Fruit fly (Drosophila melanogaster) whole organism, embryonic: ENCODE measurements around the gene CG31855.

Experiments
- Abd-B ChIP-seq: fragments of 200-800 bp; sonication (Bioruptor generic); optimal IDR thresholded peaks from 2 replicates; lab custom pipeline; 2018; ENCODE audit warnings: missing biosample characterization, mild to moderate bottlenecking, missing genetic modification characterization, moderate library complexity
- Adf1 ChIP-seq: fragments of 200-800 bp; sonication (Bioruptor generic); IDR thresholded peaks from 2 replicates; pipeline ENCODE4 v1.3.6; 2022; ENCODE audit warnings: missing biosample characterization, missing genetic modification characterization
- Awh ChIP-seq: fragments of 200-800 bp; sonication (Bioruptor generic); IDR thresholded peaks from 2 replicates; pipeline ENCODE4, ENCODE4 v1.3.6; 2022; ENCODE audit warnings: missing biosample characterization, missing genetic modification characterization
- B-H2 ChIP-seq: fragments of 200-800 bp; sonication (Bioruptor generic); optimal IDR thresholded peaks from 2 replicates; lab custom pipeline; 2018; ENCODE audit warnings: missing biosample characterization, mild to moderate bottlenecking, missing genetic modification characterization
- C15 ChIP-seq: fragments of 200-800 bp; sonication (Bioruptor generic); IDR thresholded peaks from 3 replicates; pipeline ENCODE4 v1.3.6; 2022; ENCODE audit warnings: missing biosample characterization, missing genetic modification characterization
- CG10209 ChIP-seq: fragments of 200-800 bp; sonication (Bioruptor generic); optimal IDR thresholded peaks from 3 replicates; lab custom pipeline; 2017; ENCODE audit warnings: missing biosample characterization, mild to moderate bottlenecking, missing genetic modification characterization, missing genetic modification reagents
- CG11560 ChIP-seq: fragments of 200-800 bp; sonication (Bioruptor generic); IDR thresholded peaks from 3 replicates; pipeline ENCODE4 v1.3.6; 2022; ENCODE audit warnings: missing biosample characterization, missing genetic modification characterization
- CG12744 ChIP-seq: fragments of 200-800 bp; sonication (Bioruptor generic); optimal IDR thresholded peaks from 2 replicates; lab custom pipeline; 2016; ENCODE audit warnings: missing biosample characterization, missing genetic modification characterization
- CG13296 ChIP-seq: fragments of 200-800 bp; sonication (Bioruptor generic); optimal IDR thresholded peaks from 3 replicates; lab custom pipeline; 2018; ENCODE audit warnings: missing biosample characterization, mild to moderate bottlenecking, missing genetic modification characterization
- CG14441 ChIP-seq: fragments of 200-800 bp; sonication (Bioruptor generic); IDR thresholded peaks from 2 replicates; pipeline ENCODE4 v1.3.6; 2022; ENCODE audit warnings: missing biosample characterization, missing genetic modification characterization
- CG14667 ChIP-seq: fragments of 200-800 bp; sonication (Bioruptor generic); IDR thresholded peaks from 2 replicates; pipeline ENCODE4 v1.3.6; 2022; ENCODE audit warnings: missing biosample characterization, missing genetic modification characterization
- CG15479 ChIP-seq: fragments of 200-800 bp; sonication (Bioruptor generic); optimal IDR thresholded peaks from 3 replicates; lab custom pipeline; 2019; ENCODE audit warnings: missing biosample characterization, mild to moderate bottlenecking, missing genetic modification characterization, moderate library complexity
- CG16815 ChIP-seq: fragments of 200-800 bp; sonication (Bioruptor generic); optimal IDR thresholded peaks from 3 replicates; lab custom pipeline; 2017; ENCODE audit warnings: missing biosample characterization, mild to moderate bottlenecking, missing genetic modification characterization
- CG17385 ChIP-seq: fragments of 200-800 bp; sonication (Bioruptor generic); optimal IDR thresholded peaks from 3 replicates; lab custom pipeline; 2018; ENCODE audit warnings: missing biosample characterization, mild to moderate bottlenecking, missing genetic modification characterization
- CG2120 ChIP-seq: fragments of 200-800 bp; sonication (Bioruptor generic); optimal IDR thresholded peaks from 3 replicates; lab custom pipeline; 2016; ENCODE audit warnings: missing biosample characterization, missing genetic modification characterization
- CG4282 ChIP-seq: fragments of 200-800 bp; sonication (Bioruptor generic); optimal IDR thresholded peaks from 2 replicates; lab custom pipeline; 2016; ENCODE audit warnings: missing biosample characterization, missing genetic modification characterization
- CG4424 ChIP-seq: fragments of 200-800 bp; sonication (Bioruptor generic); optimal IDR thresholded peaks from 3 replicates; lab custom pipeline; 2016; ENCODE audit warnings: missing biosample characterization, missing genetic modification characterization
- CG5180 ChIP-seq: fragments of 200-800 bp; sonication (Bioruptor generic); optimal IDR thresholded peaks from 3 replicates; lab custom pipeline; 2017; ENCODE audit warnings: missing biosample characterization, missing genetic modification characterization, mild to moderate bottlenecking, moderate library complexity, missing genetic modification reagents
- CG6689 ChIP-seq: fragments of 200-800 bp; sonication (Bioruptor generic); IDR thresholded peaks from 2 replicates; pipeline ENCODE4 v1.3.6; 2022; ENCODE audit warnings: missing biosample characterization, missing genetic modification characterization
- CG7987 ChIP-seq: fragments of 200-800 bp; sonication (Bioruptor generic); optimal IDR thresholded peaks from 2 replicates; lab custom pipeline; 2018; ENCODE audit warnings: missing biosample characterization, mild to moderate bottlenecking, missing genetic modification characterization, moderate library complexity
- CG8290 ChIP-seq, 3 experiments: fragments of 200-800 bp; sonication (Bioruptor generic); optimal IDR thresholded peaks; 2 replicates each; lab custom pipeline; 2016 to 2019; ENCODE audit warnings: missing biosample characterization in 3 of 3, missing genetic modification characterization in 3 of 3, mild to moderate bottlenecking in 2 of 3, moderate library complexity in 1 of 3
- CG8765 ChIP-seq: fragments of 200-800 bp; sonication (Bioruptor generic); IDR thresholded peaks from 2 replicates; pipeline ENCODE4 v1.3.6; 2022; ENCODE audit warnings: missing biosample characterization, missing genetic modification characterization
- GATAe ChIP-seq: fragments of 200-800 bp; sonication (Bioruptor generic); conservative IDR thresholded peaks from 2 replicates; pipeline ENCODE4 v1.3.6; 2022; ENCODE audit warnings: missing biosample characterization, missing genetic modification characterization
- Gsc ChIP-seq: fragments of 200-800 bp; sonication (Bioruptor generic); IDR thresholded peaks from 2 replicates; pipeline ENCODE4 v1.3.6; 2022; ENCODE audit warnings: missing biosample characterization, missing genetic modification characterization
- Gug ChIP-seq: fragments of 200-800 bp; sonication (Bioruptor generic); IDR thresholded peaks from 4 replicates; pipeline ENCODE4 v1.3.6; 2022; ENCODE audit warnings: missing biosample characterization, missing genetic modification characterization
- Hand ChIP-seq: fragments of 200-800 bp; sonication (Bioruptor generic); optimal IDR thresholded peaks from 2 replicates; lab custom pipeline; 2017; ENCODE audit warnings: mild to moderate bottlenecking, missing biosample characterization, missing genetic modification reagents, missing genetic modification characterization
- Mes4 ChIP-seq: fragments of 200-800 bp; sonication (Bioruptor generic); optimal IDR thresholded peaks from 2 replicates; lab custom pipeline; 2016; ENCODE audit warnings: missing biosample characterization, missing genetic modification characterization
- NFAT ChIP-seq: fragments of 200-800 bp; sonication (Bioruptor generic); IDR thresholded peaks from 2 replicates; pipeline ENCODE4 v1.3.6; 2022; ENCODE audit warnings: missing biosample characterization, missing genetic modification characterization
- Optix ChIP-seq: fragments of 200-800 bp; sonication (Bioruptor generic); IDR thresholded peaks from 3 replicates; pipeline ENCODE4 v1.3.6; 2022; ENCODE audit warnings: missing biosample characterization, missing genetic modification characterization
- bowl ChIP-seq: fragments of 200-800 bp; sonication (Bioruptor generic); IDR thresholded peaks from 2 replicates; pipeline ENCODE4 v1.3.6; 2022; ENCODE audit warnings: missing biosample characterization, missing genetic modification characterization
- br ChIP-seq: fragments of >200 bp; optimal IDR thresholded peaks from 2 replicates; lab custom pipeline; 2017
- cg ChIP-seq: fragments of 200-800 bp; sonication (Bioruptor generic); optimal IDR thresholded peaks from 3 replicates; lab custom pipeline; 2019; ENCODE audit warnings: missing biosample characterization, mild to moderate bottlenecking, missing genetic modification characterization, moderate library complexity
- chinmo ChIP-seq: fragments of 200-800 bp; sonication (Bioruptor generic); IDR thresholded peaks from 4 replicates; pipeline ENCODE4 v1.3.6; 2022; ENCODE audit warnings: missing biosample characterization, missing genetic modification characterization; ENCODE audit not compliant: partially characterized antibody
- dpn ChIP-seq, 2 experiments: fragments of 200-800 bp; sonication (Bioruptor generic); optimal IDR thresholded peaks; 3 replicates each; lab custom pipeline; 2016; ENCODE audit warnings: missing biosample characterization in 2 of 2, missing genetic modification characterization in 2 of 2
- emc ChIP-seq: fragments of 200-800 bp; sonication (Bioruptor generic); optimal IDR thresholded peaks from 2 replicates; lab custom pipeline; 2016; ENCODE audit warnings: missing biosample characterization, missing genetic modification characterization
- fd3F ChIP-seq: fragments of 200-800 bp; sonication (Bioruptor generic); optimal IDR thresholded peaks from 2 replicates; lab custom pipeline; 2018; ENCODE audit warnings: missing biosample characterization, mild to moderate bottlenecking, missing genetic modification characterization, moderate library complexity
- fu2 ChIP-seq: fragments of 200-800 bp; sonication (Bioruptor generic); optimal IDR thresholded peaks from 2 replicates; lab custom pipeline; 2016; ENCODE audit warnings: missing biosample characterization, missing genetic modification characterization
- grau ChIP-seq: fragments of 200-800 bp; optimal IDR thresholded peaks from 3 replicates; lab custom pipeline; 2019; ENCODE audit warnings: missing biosample characterization, mild to moderate bottlenecking, missing genetic modification characterization, moderate library complexity
- hbn ChIP-seq: fragments of 200-800 bp; sonication (Bioruptor generic); IDR thresholded peaks from 2 replicates; pipeline ENCODE4 v1.3.6; 2022; ENCODE audit warnings: missing biosample characterization, missing genetic modification characterization; ENCODE audit not compliant: partially characterized antibody
- pan ChIP-seq, 4 experiments: fragments of >200 bp in 3 of 4; fragments of 200-800 bp in 1 of 4; sonication (Bioruptor generic) in 1 of 4; optimal IDR thresholded peaks in 3 of 4; IDR thresholded peaks in 1 of 4; 2 replicates each; pipeline versions ENCODE4 v1.3.6 to Lab custom; 2017 to 2022; ENCODE audit warnings: missing biosample characterization in 2 of 4, missing genetic modification characterization in 2 of 4, mixed read lengths in 1 of 4
- phol ChIP-seq: fragments of 200-800 bp; sonication (Bioruptor generic); optimal IDR thresholded peaks from 3 replicates; lab custom pipeline; 2018; ENCODE audit warnings: missing biosample characterization, mild to moderate bottlenecking, missing genetic modification characterization, moderate library complexity
- psq ChIP-seq: fragments of 200-800 bp; sonication (Bioruptor generic); optimal IDR thresholded peaks from 2 replicates; lab custom pipeline; 2017; ENCODE audit warnings: missing biosample characterization, missing genetic modification characterization
- sens-2 ChIP-seq: fragments of 200-800 bp; sonication (Bioruptor generic); IDR thresholded peaks from 2 replicates; pipeline ENCODE4 v1.3.6; 2022; ENCODE audit warnings: missing biosample characterization, missing genetic modification characterization
- shn ChIP-seq: fragments of 200-800 bp; sonication (Bioruptor generic); optimal IDR thresholded peaks from 3 replicates; lab custom pipeline; 2016; ENCODE audit warnings: missing biosample characterization, missing genetic modification characterization
- slp2 ChIP-seq: fragments of 200-800 bp; sonication (Bioruptor generic); optimal IDR thresholded peaks from 2 replicates; lab custom pipeline; 2016; ENCODE audit warnings: missing biosample characterization, missing genetic modification characterization
- so ChIP-seq: fragments of 200-800 bp; sonication (Bioruptor generic); IDR thresholded peaks from 3 replicates; pipeline ENCODE4 v1.3.6; 2022; ENCODE audit warnings: missing biosample characterization, missing genetic modification characterization
- sqz ChIP-seq: fragments of 200-800 bp; sonication (Bioruptor generic); optimal IDR thresholded peaks from 3 replicates; lab custom pipeline; 2018; ENCODE audit warnings: missing biosample characterization, mild to moderate bottlenecking, missing genetic modification characterization
- unc-4 ChIP-seq: fragments of 200-800 bp; sonication (Bioruptor generic); IDR thresholded peaks from 2 replicates; pipeline ENCODE4 v1.3.6; 2022; ENCODE audit warnings: missing biosample characterization, missing genetic modification characterization; ENCODE audit not compliant: partially characterized antibody
- vfl ChIP-seq: fragments of 200-800 bp; sonication (Bioruptor generic); optimal IDR thresholded peaks from 2 replicates; lab custom pipeline; 2016; ENCODE audit warnings: missing biosample characterization, missing genetic modification characterization
- zen2 ChIP-seq: fragments of 200-800 bp; sonication (Bioruptor generic); IDR thresholded peaks from 3 replicates; pipeline ENCODE4 v1.3.6; 2022; ENCODE audit warnings: missing biosample characterization, missing genetic modification characterization; ENCODE audit not compliant: partially characterized antibody

Gene CG31855

DNA sequence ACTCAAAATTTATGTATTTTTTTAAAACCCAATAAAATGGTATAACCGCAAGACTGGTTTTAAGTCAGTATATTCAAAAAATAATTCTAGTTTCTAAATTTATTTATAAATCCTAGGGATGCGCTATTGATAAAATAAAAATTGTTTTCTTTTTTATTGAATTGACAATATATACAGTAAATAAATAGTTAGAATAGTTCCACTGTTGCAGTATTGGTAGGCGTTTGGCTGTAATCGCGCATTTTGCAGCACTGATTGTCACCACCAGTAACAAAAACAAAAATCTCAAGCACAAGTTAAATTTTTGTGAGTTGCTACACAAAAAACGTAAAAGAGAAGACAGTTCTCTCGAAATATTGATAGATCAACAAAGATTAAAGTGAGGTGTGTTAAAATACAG lies at the start of gene CG31855 (continued):
- TF ChIP-seq pan (optimal IDR thresholded peaks at IDR 0.05; lab: Kevin White, UChicago) (no peak), pan (GFP tag; optimal IDR thresholded peaks at IDR 0.05 in 1 of 2, IDR thresholded peaks at IDR 0.05 in 1 of 2) (peak in 1 of 2 experiments; percentile 88), CG7987 (GFP tag; lab: Kevin White, UChicago) (peak; percentile 79), emc (GFP tag; lab: Kevin White, UChicago) (peak; percentile 3), fu2 (GFP tag; lab: Kevin White, UChicago) (peak; percentile 69), phol (tag; lab: Kevin White, UChicago) (peak; percentile 70), CG13296 (peak; percentile 89), NFAT (GFP tag; lab: Robert Waterston, UW) (peak; percentile 94), CG2120 (GFP tag; lab: Kevin White, UChicago) (peak; percentile 91), dpn (GFP tag; optimal IDR thresholded peaks at IDR 0.05; lab: Kevin White, UChicago) (peak; percentile 80 to 90), bowl (GFP tag; lab: Robert Waterston, UW) (no peak), Mes4 (peak; percentile 49), CG8290 (GFP tag; optimal IDR thresholded peaks at IDR 0.05; lab: Kevin White, UChicago) (peak; percentile 72), CG8290 (tag; optimal IDR thresholded peaks at IDR 0.05; lab: Kevin White, UChicago) (no peak), CG14441 (GFP tag; lab: Robert Waterston, UW) (peak; percentile 76), hbn (no peak), br (no peak), CG11560 (no peak), fd3F (GFP tag; lab: Kevin White, UChicago) (peak; percentile 75), B-H2 (peak; percentile 94), so (GFP tag; lab: Robert Waterston, UW) (peak; percentile 72; the same call in 2 of the 3 replicates), GATAe (GFP tag; lab: Robert Waterston, UW) (peak; percentile 30; the same call in 1 of the 2 replicates), Gug (GFP tag; lab: Robert Waterston, UW) (peak; percentile 77), CG5180 (peak; percentile 35), unc-4 (GFP tag; lab: Robert Waterston, UW) (no peak), Hand (GFP tag; lab: Kevin White, UChicago) (peak; percentile 68), CG16815 (GFP tag; lab: Kevin White, UChicago) (peak; percentile 63), psq (GFP tag; lab: Kevin White, UChicago) (peak; percentile 7), CG14667 (peak; percentile 64), zen2 (GFP tag; lab: Robert Waterston, UW) (no peak), Awh (peak; percentile 46; the same call in 1 of the 2 replicates), CG10209 (GFP tag; lab: Kevin White, UChicago) (peak; percentile 76), CG4282 (GFP tag; lab: Kevin White, UChicago) (peak; percentile 76), CG8765 (GFP tag; lab: Robert Waterston, UW) (no peak; the same call in 1 of the 2 replicates), Gsc (GFP tag; lab: Robert Waterston, UW) (no peak), Optix (GFP tag; lab: Robert Waterston, UW) (0 out of 3 replicates have a peak, but pooled peaks have one; percentile 25), CG4424 (GFP tag; lab: Kevin White, UChicago) (peak; percentile 86), CG17385 (GFP tag; lab: Kevin White, UChicago) (peak; percentile 81), CG15479 (GFP tag; lab: Kevin White, UChicago) (no peak), grau (tag; lab: Kevin White, UChicago) (peak; percentile 83), sqz (GFP tag; lab: Kevin White, UChicago) (peak; percentile 58), CG6689 (GFP tag; lab: Robert Waterston, UW) (peak; percentile 63), vfl (GFP tag; lab: Kevin White, UChicago) (peak; percentile 80), Abd-B (GFP tag; lab: Kevin White, UChicago) (peak; percentile 30), cg (no peak), slp2 (GFP tag; lab: Kevin White, UChicago) (peak; percentile 39), chinmo (GFP tag; lab: Robert Waterston, UW) (no peak), Adf1 (GFP tag; lab: Robert Waterston, UW) (no peak; the same call in 1 of the 2 replicates), CG12744 (peak; percentile 63), shn (GFP tag; lab: Kevin White, UChicago) (peak; percentile 50), C15 (GFP tag; lab: Robert Waterston, UW) (0 out of 3 replicates have a peak, but pooled peaks have one; percentile 53), sens-2 (GFP tag; lab: Robert Waterston, UW) (peak; percentile 61)
